Worm (Caenorhabditis elegans): Measurements from ENCODE around the gene F59B8.1.

The F59B8.1 gene

DNA sequence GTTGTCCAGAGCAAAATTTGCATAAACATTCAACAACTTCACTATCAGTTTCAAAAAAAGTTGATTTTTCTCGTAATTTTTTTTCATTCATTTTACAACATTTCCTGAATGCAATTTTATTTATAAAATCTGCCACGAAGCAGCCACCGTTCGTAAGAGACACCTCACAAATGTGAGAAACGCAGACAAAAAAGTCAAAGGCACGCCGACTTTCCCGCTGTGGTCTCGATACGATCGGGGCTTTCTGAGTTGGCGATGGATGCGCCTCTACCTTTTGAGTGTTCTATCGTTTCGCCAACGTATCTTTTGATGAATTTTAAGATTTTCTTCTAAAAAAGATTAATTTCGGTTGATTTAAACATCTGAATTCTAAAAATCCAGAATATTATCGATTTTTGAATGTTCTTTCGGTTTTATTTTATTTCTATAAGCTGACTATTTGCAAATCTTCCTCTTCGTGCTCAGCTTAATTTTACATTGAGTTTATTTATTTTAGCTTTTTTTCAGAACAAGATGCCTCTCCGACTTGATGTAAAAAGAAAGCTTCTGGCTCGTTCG lies 31.2 kb downstream of the F59B8.1 start, which contains the start of gene copb-2 (continued):
- TF ChIP-seq hmg-1.1 (GFP tag; IDR thresholded peaks at IDR 0.05): 0 out of 2 replicates have a peak, but pooled peaks have one; percentile 48
- no peak for TF ChIP-seq zag-1 (tag; optimal IDR thresholded peaks at IDR 0.05)
- no peak for TF ChIP-seq lin-38 (GFP tag; IDR thresholded peaks at IDR 0.05)
- TF ChIP-seq set-16 (GFP tag; IDR thresholded peaks at IDR 0.05): no peak
- no peak for TF ChIP-seq egl-43 (GFP tag; IDR thresholded peaks at IDR 0.05)

DNA sequence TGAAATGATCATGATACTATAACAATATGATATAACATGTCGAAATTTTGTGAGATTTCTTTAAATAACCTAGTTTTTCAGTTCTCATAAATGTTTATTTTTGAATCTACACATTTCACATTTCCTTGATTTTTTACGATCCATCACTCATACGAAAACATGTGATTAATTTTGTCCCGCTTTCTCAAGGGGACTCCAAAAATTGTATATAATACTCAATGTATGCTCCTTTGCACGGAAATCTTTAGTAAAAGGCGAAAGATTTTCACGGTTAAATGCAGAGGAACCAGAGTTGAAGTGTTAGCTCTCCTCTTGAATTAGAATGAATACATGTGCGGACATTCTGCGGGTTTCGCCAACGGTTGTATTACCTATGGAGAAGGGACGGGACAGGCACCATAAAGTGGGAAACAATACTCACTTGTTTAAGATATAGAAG lies 36.3 kb downstream of the F59B8.1 start:
- no peak for TF ChIP-seq dmd-8 (GFP tag; IDR thresholded peaks at IDR 0.05)
- TF ChIP-seq daf-19 (GFP tag; conservative IDR thresholded peaks at IDR 0.05): no peak; the same call in 1 of the 2 replicates
- no peak for TF ChIP-seq Y75B8A.6 (GFP tag; IDR thresholded peaks at IDR 0.05)
- no peak for TF ChIP-seq madf-9 (GFP tag; conservative IDR thresholded peaks at IDR 0.05)
- peak; percentile 32 for TF ChIP-seq snpc-4 (tag; optimal IDR thresholded peaks at IDR 0.05)
- TF ChIP-seq Y48G9A.11 (GFP tag; IDR thresholded peaks at IDR 0.05): no peak
- TF ChIP-seq nhr-41 (GFP tag; IDR thresholded peaks at IDR 0.05): no peak
- TF ChIP-seq dmd-6 (GFP tag; IDR thresholded peaks at IDR 0.05): no peak
- no peak for TF ChIP-seq dmd-9 (GFP tag; IDR thresholded peaks at IDR 0.05)
- no peak for TF ChIP-seq set-16 (GFP tag; IDR thresholded peaks at IDR 0.05)
- no peak for TF ChIP-seq ZK546.5 (tag; optimal IDR thresholded peaks at IDR 0.05)
- peak; percentile 61 for TF ChIP-seq aha-1 (tag)
- no peak for TF ChIP-seq saeg-2 (GFP tag; IDR thresholded peaks at IDR 0.05)
- no peak for TF ChIP-seq lsy-2 (tag; optimal IDR thresholded peaks at IDR 0.05)
- TF ChIP-seq mdt-29 (GFP tag; IDR thresholded peaks at IDR 0.05): no peak
- TF ChIP-seq T20F7.1 (GFP tag; optimal IDR thresholded peaks at IDR 0.05): no peak
- TF ChIP-seq ceh-82 (tag; optimal IDR thresholded peaks at IDR 0.05): no peak
- TF ChIP-seq ceh-32 (tag; optimal IDR thresholded peaks at IDR 0.05; ENCODE audit: poor library complexity): no peak
- TF ChIP-seq lin-38 (GFP tag; IDR thresholded peaks at IDR 0.05): peak; percentile 29; the same call in 1 of the 2 replicates
- no peak for TF ChIP-seq lin-13 (GFP tag; optimal IDR thresholded peaks at IDR 0.05)
- no peak for TF ChIP-seq skn-1 (tag; optimal IDR thresholded peaks at IDR 0.05)
- TF ChIP-seq daf-8 (GFP tag; IDR thresholded peaks at IDR 0.05): no peak
- TF ChIP-seq Y5F2A.4 (GFP tag; optimal IDR thresholded peaks at IDR 0.05): no peak
- TF ChIP-seq ZK337.2 (GFP tag; IDR thresholded peaks at IDR 0.05): no peak
- TF ChIP-seq rbr-2 (tag; optimal IDR thresholded peaks at IDR 0.05): no peak
- no peak for TF ChIP-seq egl-27 (tag; optimal IDR thresholded peaks at IDR 0.05)
- TF ChIP-seq attf-4 (tag; optimal IDR thresholded peaks at IDR 0.05): no peak
- no peak for TF ChIP-seq lir-3 (tag; optimal IDR thresholded peaks at IDR 0.05)
- peak; percentile 58 for TF ChIP-seq F49E8.2 (tag; optimal IDR thresholded peaks at IDR 0.05; ENCODE audit: borderline replicate concordance)
- peak; percentile 90 for TF ChIP-seq snpc-1.2 (GFP tag; IDR thresholded peaks at IDR 0.05)
- no peak for TF ChIP-seq mxl-2 (GFP tag; conservative IDR thresholded peaks at IDR 0.05)
- TF ChIP-seq D1046.2 (GFP tag; IDR thresholded peaks at IDR 0.05): no peak
- TF ChIP-seq fkh-10 (GFP tag; optimal IDR thresholded peaks at IDR 0.05): no peak
- TF ChIP-seq fos-1 (tag; optimal IDR thresholded peaks at IDR 0.05): no peak

DNA sequence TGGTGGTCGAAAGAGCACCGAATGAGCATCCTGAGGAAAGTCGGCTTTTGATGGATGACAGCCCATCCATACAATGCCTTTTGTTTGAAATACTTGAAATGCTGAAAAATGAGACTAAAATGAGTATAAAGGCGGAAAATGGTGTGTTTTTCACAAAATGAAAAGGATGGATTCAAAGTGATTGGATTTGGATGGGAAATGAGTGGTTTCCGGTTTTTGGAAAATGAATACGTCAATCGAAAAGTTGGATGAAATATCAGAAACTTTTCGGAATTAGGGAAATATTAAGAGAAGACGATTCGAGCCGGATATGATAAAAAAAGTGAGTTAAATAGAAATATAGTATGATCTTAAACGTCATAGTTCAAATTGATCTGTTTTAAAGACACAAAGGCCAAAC lies 39.4 kb downstream of the F59B8.1 start, which contains the start of gene F38E11.6:
F38E11.6 (minus strand) TSS at position 101 of the 400 bp plus-strand sequence.
- TF ChIP-seq lin-13 (GFP tag; optimal IDR thresholded peaks at IDR 0.05) (no peak), fkh-10 (GFP tag; optimal IDR thresholded peaks at IDR 0.05) (no peak)

DNA sequence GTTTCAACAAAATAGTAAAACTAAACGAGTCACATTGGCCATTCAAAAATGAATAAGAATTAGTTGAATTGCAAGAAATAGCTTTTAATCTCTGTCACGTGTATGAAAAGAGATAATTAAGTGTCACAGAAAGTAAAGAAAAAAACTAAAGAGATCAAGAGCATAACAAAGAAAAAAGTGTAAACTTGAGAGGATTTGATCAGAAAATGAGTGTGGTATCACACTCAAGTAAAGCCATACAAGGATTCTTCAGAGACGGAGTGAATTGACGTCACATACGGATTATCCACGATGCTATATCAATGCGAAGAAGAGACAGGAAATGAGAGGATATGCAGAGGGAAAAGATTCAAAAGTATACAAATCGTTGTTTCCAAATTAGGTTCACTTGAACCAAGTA lies 41.2 kb downstream of the F59B8.1 start:
- TF ChIP-seq egl-43 (GFP tag; IDR thresholded peaks at IDR 0.05): no peak
- no peak for TF ChIP-seq skn-1 (tag; optimal IDR thresholded peaks at IDR 0.05)
- TF ChIP-seq dmd-9 (GFP tag; IDR thresholded peaks at IDR 0.05): no peak
- TF ChIP-seq F26F4.8 (GFP tag; conservative IDR thresholded peaks at IDR 0.05): no peak
- TF ChIP-seq nhr-102 (tag; optimal IDR thresholded peaks at IDR 0.05): no peak
- TF ChIP-seq aha-1 (tag): no peak
- no peak for TF ChIP-seq lsy-2 (tag; optimal IDR thresholded peaks at IDR 0.05)
- no peak for TF ChIP-seq lin-38 (GFP tag; IDR thresholded peaks at IDR 0.05)
- no peak for TF ChIP-seq zip-11 (GFP tag; IDR thresholded peaks at IDR 0.05)
- TF ChIP-seq madf-9 (GFP tag; conservative IDR thresholded peaks at IDR 0.05): no peak

All from whole organism, L4 larva.